Worm (Caenorhabditis elegans) whole organism, L1 larva: ENCODE data around the gene clpr-2.
A peak's percentile ranks its signal among the peaks of the same experiment; 100 is the strongest.

Source experiments
- C16A3.4 ChIP-seq: fragments of 150-350 bp; optimal IDR thresholded peaks from 2 replicates; lab custom pipeline; 2014; ENCODE audit warnings: missing biosample characterization, missing genetic modification characterization
- alr-1 ChIP-seq: fragments of 200-800 bp; sonication (Bioruptor generic); optimal IDR thresholded peaks from 2 replicates; lab custom pipeline; 2018; ENCODE audit warnings: borderline replicate concordance, mild to moderate bottlenecking, missing genetic modification characterization, missing compliant biosample characterization
- blmp-1 ChIP-seq: fragments of 150-350 bp; optimal IDR thresholded peaks from 2 replicates; lab custom pipeline; 2014; ENCODE audit warnings: missing biosample characterization, missing genetic modification characterization
- ceh-90 ChIP-seq: sonication (generic microtip); optimal IDR thresholded peaks from 2 replicates; lab custom pipeline; 2016; ENCODE audit warnings: missing genetic modification characterization, missing compliant biosample characterization
- ces-1 ChIP-seq: fragments of 150-350 bp; optimal IDR thresholded peaks from 2 replicates; lab custom pipeline; 2014; ENCODE audit warnings: missing biosample characterization, missing genetic modification reagents, missing genetic modification characterization
- dsc-1 ChIP-seq: sonication (generic microtip); optimal IDR thresholded peaks from 2 replicates; lab custom pipeline; 2016; ENCODE audit warnings: mild to moderate bottlenecking, missing genetic modification characterization, missing compliant biosample characterization
- efl-3 ChIP-seq: fragments of 200-800 bp; sonication (Bioruptor generic); optimal IDR thresholded peaks from 2 replicates; lab custom pipeline; 2018; ENCODE audit warnings: mild to moderate bottlenecking, missing genetic modification characterization, missing compliant biosample characterization
- elt-2 ChIP-seq: sonication (generic microtip); optimal IDR thresholded peaks from 2 replicates; lab custom pipeline; 2016; ENCODE audit warnings: missing genetic modification characterization, mild to moderate bottlenecking, inconsistent platforms, missing compliant biosample characterization, missing genetic modification reagents
- elt-3 ChIP-seq, 6 experiments: fragments of 150-350 bp in 1 of 6; sonication (generic microtip); optimal IDR thresholded peaks; 2 replicates each; lab custom pipeline; 2017 to 2018; ENCODE audit warnings: missing biosample characterization in 6 of 6, missing genetic modification characterization in 6 of 6, inconsistent platforms in 1 of 6
- ets-5 ChIP-seq: fragments of 200-800 bp; sonication (Bioruptor generic); IDR thresholded peaks from 2 replicates; pipeline ENCODE4 v1.3.6; 2022; ENCODE audit warnings: missing genetic modification characterization, missing compliant biosample characterization
- fkh-10 ChIP-seq: sonication (generic microtip); optimal IDR thresholded peaks from 2 replicates; lab custom pipeline; 2017; ENCODE audit warnings: missing biosample characterization, missing genetic modification reagents, missing genetic modification characterization
- fkh-4 ChIP-seq: sonication (generic microtip); optimal IDR thresholded peaks from 2 replicates; lab custom pipeline; 2016; ENCODE audit warnings: missing compliant biosample characterization, missing genetic modification characterization, borderline replicate concordance
- hlh-4 ChIP-seq: sonication (generic microtip); optimal IDR thresholded peaks from 2 replicates; lab custom pipeline; 2016; ENCODE audit warnings: mild to moderate bottlenecking, missing genetic modification characterization, missing compliant biosample characterization
- irx-1 ChIP-seq: sonication (generic microtip); optimal IDR thresholded peaks from 2 replicates; lab custom pipeline; 2016; ENCODE audit warnings: missing genetic modification characterization, missing compliant biosample characterization
- jun-1 ChIP-seq: fragments of 150-350 bp; optimal IDR thresholded peaks from 2 replicates; lab custom pipeline; 2014; ENCODE audit warnings: missing biosample characterization, missing genetic modification reagents, missing genetic modification characterization
- lin-13 ChIP-seq: fragments of 150-350 bp; optimal IDR thresholded peaks from 2 replicates; lab custom pipeline; 2014; ENCODE audit warnings: missing biosample characterization, missing genetic modification reagents, missing genetic modification characterization
- lin-14 ChIP-seq: fragments of 200-800 bp; sonication (Bioruptor generic); optimal IDR thresholded peaks from 2 replicates; lab custom pipeline; 2018; ENCODE audit warnings: mild to moderate bottlenecking, missing genetic modification characterization, moderate library complexity, missing compliant biosample characterization
- lin-39 ChIP-seq: fragments of 150-350 bp; optimal IDR thresholded peaks from 2 replicates; lab custom pipeline; 2014; ENCODE audit warnings: missing biosample characterization, missing genetic modification reagents, missing genetic modification characterization
- mdl-1 ChIP-seq, 2 experiments: fragments of 150-350 bp; optimal IDR thresholded peaks; 2 replicates each; lab custom pipeline; 2014 to 2017; ENCODE audit warnings: missing biosample characterization in 2 of 2, missing genetic modification characterization in 2 of 2, inconsistent platforms in 1 of 2
- mef-2 ChIP-seq: fragments of 150-350 bp; optimal IDR thresholded peaks from 2 replicates; lab custom pipeline; 2014; ENCODE audit warnings: missing biosample characterization, missing genetic modification characterization
- nhr-11 ChIP-seq: fragments of 150-350 bp; optimal IDR thresholded peaks from 2 replicates; lab custom pipeline; 2014; ENCODE audit warnings: missing biosample characterization, missing genetic modification characterization
- nhr-12 ChIP-seq: sonication (generic microtip); optimal IDR thresholded peaks from 2 replicates; lab custom pipeline; 2017; ENCODE audit warnings: missing biosample characterization, missing genetic modification characterization
- nhr-19 ChIP-seq: fragments of 200-800 bp; sonication (Bioruptor generic); conservative IDR thresholded peaks from 2 replicates; pipeline ENCODE4 v1.3.6; 2022; ENCODE audit warnings: missing genetic modification characterization, missing compliant biosample characterization
- nhr-20 ChIP-seq: sonication (generic microtip); optimal IDR thresholded peaks from 2 replicates; lab custom pipeline; 2016; ENCODE audit warnings: mild to moderate bottlenecking, missing genetic modification characterization, missing compliant biosample characterization
- pag-3 ChIP-seq: sonication (generic microtip); optimal IDR thresholded peaks from 2 replicates; lab custom pipeline; 2017; ENCODE audit warnings: missing genetic modification characterization, mild to moderate bottlenecking, missing compliant biosample characterization, antibody characterized with exemption, borderline replicate concordance; ENCODE audit not compliant: insufficient read depth
- pax-3 ChIP-seq: fragments of 200-800 bp; sonication (Bioruptor generic); optimal IDR thresholded peaks from 2 replicates; lab custom pipeline; 2018; ENCODE audit warnings: mild to moderate bottlenecking, missing genetic modification characterization, moderate library complexity, missing compliant biosample characterization
- snu-23 ChIP-seq: sonication (generic microtip); optimal IDR thresholded peaks from 2 replicates; lab custom pipeline; 2016; ENCODE audit warnings: missing genetic modification characterization, missing compliant biosample characterization
- sup-37 ChIP-seq: fragments of 200-800 bp; sonication (Bioruptor generic); optimal IDR thresholded peaks from 2 replicates; lab custom pipeline; 2018; ENCODE audit warnings: mild to moderate bottlenecking, missing genetic modification characterization, missing compliant biosample characterization
- swsn-7 ChIP-seq: sonication (generic microtip); optimal IDR thresholded peaks from 2 replicates; lab custom pipeline; 2016; ENCODE audit warnings: missing genetic modification characterization, missing compliant biosample characterization
- tbx-2 ChIP-seq: sonication (generic microtip); optimal IDR thresholded peaks from 2 replicates; lab custom pipeline; 2016; ENCODE audit warnings: missing genetic modification characterization, missing compliant biosample characterization
- tlp-1 ChIP-seq: fragments of 150-350 bp; optimal IDR thresholded peaks from 2 replicates; lab custom pipeline; 2014; ENCODE audit warnings: missing biosample characterization, missing genetic modification characterization
- unc-30 ChIP-seq: sonication (generic microtip); optimal IDR thresholded peaks from 2 replicates; lab custom pipeline; 2017; ENCODE audit warnings: missing biosample characterization, missing genetic modification characterization
- unc-86 ChIP-seq: sonication (generic microtip); optimal IDR thresholded peaks from 2 replicates; lab custom pipeline; 2016; ENCODE audit warnings: missing genetic modification characterization, missing compliant biosample characterization
- unc-98 ChIP-seq: fragments of 200-800 bp; sonication (Bioruptor generic); IDR thresholded peaks from 2 replicates; pipeline ENCODE4 v1.3.6; 2022; ENCODE audit warnings: missing genetic modification characterization, missing compliant biosample characterization
- xbp-1 ChIP-seq: sonication (generic microtip); optimal IDR thresholded peaks from 2 replicates; lab custom pipeline; 2016; ENCODE audit warnings: missing genetic modification characterization, missing compliant biosample characterization
- zag-1 ChIP-seq: fragments of 150-350 bp; optimal IDR thresholded peaks from 2 replicates; lab custom pipeline; 2014; ENCODE audit warnings: missing biosample characterization, missing genetic modification characterization
- zip-4 ChIP-seq: fragments of 200-800 bp; sonication (Bioruptor generic); optimal IDR thresholded peaks from 2 replicates; lab custom pipeline; 2018; ENCODE audit warnings: mild to moderate bottlenecking, missing genetic modification characterization, moderate library complexity, missing compliant biosample characterization
- ztf-4 ChIP-seq: fragments of 150-350 bp; optimal IDR thresholded peaks from 2 replicates; lab custom pipeline; 2014; ENCODE audit warnings: missing biosample characterization, missing genetic modification characterization

Gene clpr-2

DNA sequence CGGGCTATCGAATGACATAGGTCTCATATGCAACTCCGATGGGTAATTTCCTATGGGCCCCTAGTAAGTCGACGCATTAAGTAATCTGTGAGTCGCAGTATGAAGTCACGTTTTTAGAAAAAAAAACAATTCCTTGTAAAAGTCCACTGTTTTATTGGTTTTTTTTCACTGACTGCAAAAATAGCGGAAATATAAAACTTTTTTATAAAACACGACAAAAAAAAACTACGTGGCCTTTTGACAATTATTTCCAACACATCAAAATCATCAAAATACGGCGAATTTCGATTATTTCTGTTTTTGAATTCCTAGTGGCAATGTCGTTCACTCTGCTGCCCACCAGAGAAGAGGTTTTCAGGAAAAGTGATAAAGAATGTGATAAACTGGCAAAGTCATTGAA, at the start of gene clpr-2:
clpr-2 (plus strand) TSS at position 301 of the 400 bp plus-strand sequence.
- TF ChIP-seq fkh-10 (GFP tag; lab: Kevin White, UChicago) (no peak), efl-3 (GFP tag; lab: Kevin White, UChicago) (no peak), nhr-12 (no peak), nhr-19 (GFP tag; lab: Robert Waterston, UW) (no peak), elt-2 (tag; lab: Kevin White, UChicago) (no peak), nhr-11 (tag; lab: Kevin White, UChicago) (no peak), unc-86 (tag; lab: Kevin White, UChicago) (no peak), elt-3 (tag; optimal IDR thresholded peaks at IDR 0.05; lab: Kevin White, UChicago) (no peak), dsc-1 (tag; lab: Kevin White, UChicago) (no peak)

DNA sequence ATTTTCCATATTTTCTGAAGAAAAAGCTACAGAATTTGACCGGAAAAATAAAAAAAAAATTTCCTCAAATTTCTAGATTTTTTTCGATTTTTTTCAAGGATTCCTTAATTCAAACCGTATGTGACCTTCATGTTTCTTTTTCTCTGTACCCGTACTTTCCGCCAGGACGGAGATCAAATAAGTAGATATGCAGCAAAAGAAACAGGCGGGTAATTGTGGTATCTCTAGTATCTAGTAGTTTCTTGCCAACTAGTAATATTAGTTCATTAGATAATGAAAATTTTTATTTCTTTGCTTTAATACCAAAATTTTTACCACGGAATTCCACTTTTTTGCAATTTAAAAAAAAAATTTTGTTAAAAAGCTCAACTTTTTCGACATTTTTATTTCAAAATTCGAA, 44.1 kb upstream of the clpr-2 start:
- TF ChIP-seq ceh-90 (tag; lab: Kevin White, UChicago) = no peak
- TF ChIP-seq nhr-11 (tag; lab: Kevin White, UChicago) = no peak

DNA sequence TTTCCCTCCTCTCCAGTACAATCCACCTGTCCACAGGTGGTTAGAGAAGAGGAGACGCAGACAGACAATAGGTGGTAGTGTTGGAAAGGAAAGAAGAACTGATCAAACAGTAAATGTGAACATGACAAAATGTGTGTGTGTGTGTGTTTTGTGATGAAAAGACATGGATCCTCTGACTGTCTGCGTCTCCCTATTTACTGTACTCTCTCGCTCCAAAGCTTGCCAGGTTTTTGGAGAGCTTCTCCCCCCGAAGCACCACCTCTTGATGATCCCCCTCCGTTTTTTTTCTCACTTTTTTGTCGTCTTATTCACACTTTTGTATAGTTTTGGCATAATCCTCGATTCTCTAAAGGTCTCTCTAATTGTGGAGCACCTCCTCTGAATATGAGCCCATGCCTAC, 41.5 kb upstream of the clpr-2 start:
- TF ChIP-seq tbx-2 (peak; percentile 0), C16A3.4 (tag; lab: Kevin White, UChicago) (no peak), zip-4 (GFP tag; lab: Kevin White, UChicago) (no peak), unc-98 (GFP tag; lab: Robert Waterston, UW) (no peak), jun-1 (tag; lab: Kevin White, UChicago) (no peak), lin-39 (no peak), unc-86 (tag; lab: Kevin White, UChicago) (no peak), xbp-1 (tag; lab: Kevin White, UChicago) (no peak), fkh-4 (tag; lab: Kevin White, UChicago) (no peak), blmp-1 (tag; lab: Kevin White, UChicago) (peak; percentile 13), tlp-1 (tag; lab: Kevin White, UChicago) (no peak), hlh-4 (no peak), sup-37 (no peak), irx-1 (tag; lab: Kevin White, UChicago) (no peak), mef-2 (no peak), ets-5 (GFP tag; lab: Robert Waterston, UW) (no peak), alr-1 (tag; lab: Kevin White, UChicago) (no peak), pag-3 (tag; lab: Kevin White, UChicago) (no peak), lin-13 (no peak), lin-14 (GFP tag; lab: Kevin White, UChicago) (peak; percentile 20), ces-1 (no peak), pax-3 (tag; lab: Kevin White, UChicago) (no peak), ztf-4 (tag; lab: Kevin White, UChicago) (no peak), snu-23 (GFP tag; lab: Kevin White, UChicago) (peak; percentile 10), zag-1 (tag; lab: Kevin White, UChicago) (no peak)

DNA sequence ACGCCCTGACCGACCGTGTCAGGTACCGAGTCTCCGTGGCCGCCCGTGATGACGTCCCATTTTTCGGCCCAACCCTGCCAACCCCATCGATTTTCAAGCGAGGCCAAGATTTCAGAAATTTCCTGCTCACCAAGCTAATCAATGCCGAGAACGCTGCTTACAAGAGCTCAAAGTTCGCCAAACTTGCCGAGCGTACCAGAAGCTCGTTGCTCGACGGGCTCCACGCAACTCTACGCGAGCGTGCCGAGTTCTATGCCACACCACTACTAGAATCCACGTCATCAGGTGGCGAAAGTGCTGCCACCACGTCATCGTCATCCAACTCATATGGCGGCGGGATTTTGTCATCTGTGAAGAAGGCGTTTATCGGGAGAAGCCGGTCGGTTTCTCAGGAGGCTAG, 29.8 kb upstream of the clpr-2 start:
- TF ChIP-seq swsn-7 (tag; lab: Kevin White, UChicago) (no peak), lin-39 (no peak), ces-1 (no peak)

DNA sequence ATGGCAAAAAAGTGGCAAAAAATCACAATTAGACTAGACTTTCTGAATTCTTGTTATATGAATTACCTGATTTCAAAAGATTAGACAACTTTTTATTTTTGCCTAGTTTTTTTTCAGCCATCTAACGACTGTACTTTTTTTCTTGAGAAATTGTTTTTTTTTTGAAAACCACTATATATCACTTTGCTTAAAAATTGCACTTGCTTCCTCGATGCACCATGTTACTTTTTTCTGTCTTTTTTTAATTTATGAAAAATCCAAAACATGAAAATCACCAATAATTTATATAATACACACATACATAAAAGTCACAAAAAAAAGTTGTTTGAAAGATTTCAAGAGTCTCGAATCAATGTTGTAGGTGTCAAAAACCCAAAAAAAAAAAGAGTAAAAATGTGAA, 25.8 kb upstream of the clpr-2 start:
- TF ChIP-seq mdl-1 (tag; optimal IDR thresholded peaks at IDR 0.05; lab: Kevin White, UChicago) (no peak), ztf-4 (tag; lab: Kevin White, UChicago) (peak; percentile 65), nhr-20 (tag; lab: Kevin White, UChicago) (no peak), unc-30 (tag; lab: Kevin White, UChicago) (peak; percentile 6), dsc-1 (tag; lab: Kevin White, UChicago) (no peak)
